Worm (Caenorhabditis elegans) whole organism, young adult: Measurements from ENCODE around the gene F08A7.1.

Source experiments
- F37B4.10 ChIP-seq: fragments of 200-800 bp; sonication (Bioruptor generic); IDR thresholded peaks from 2 replicates; pipeline ENCODE4 v1.3.6; 2022; ENCODE audit warnings: missing genetic modification characterization, missing compliant biosample characterization
- F57A8.1 ChIP-seq: fragments of 200-800 bp; sonication (Bioruptor generic); optimal IDR thresholded peaks from 2 replicates; lab custom pipeline; 2018; ENCODE audit warnings: mild to moderate bottlenecking, missing genetic modification characterization, moderate library complexity, missing compliant biosample characterization
- ama-1 ChIP-seq, 3 experiments: fragments of 150-350 bp in 1 of 3; sonication (generic microtip) in 2 of 3; optimal IDR thresholded peaks; 2 replicates each; lab custom pipeline; 2014 to 2018; ENCODE audit warnings: missing biosample characterization in 2 of 3, missing genetic modification characterization in 2 of 3, missing genetic modification reagents in 2 of 3
- aptf-3 ChIP-seq: fragments of 200-800 bp; sonication (Bioruptor generic); IDR thresholded peaks from 2 replicates; pipeline ENCODE4 v1.3.6; 2022; ENCODE audit warnings: missing genetic modification characterization, missing compliant biosample characterization
- cebp-2 ChIP-seq: fragments of 200-800 bp; sonication (Bioruptor generic); IDR thresholded peaks from 2 replicates; pipeline ENCODE4 v1.3.6; 2022; ENCODE audit warnings: missing genetic modification characterization, missing compliant biosample characterization
- dpl-1 ChIP-seq: fragments of 150-350 bp; optimal IDR thresholded peaks from 2 replicates; lab custom pipeline; 2014; ENCODE audit warnings: missing biosample characterization, missing genetic modification reagents, missing genetic modification characterization
- ekl-4 ChIP-seq: fragments of 200-800 bp; sonication (Bioruptor generic); IDR thresholded peaks from 2 replicates; pipeline ENCODE4 v1.3.6; 2022; ENCODE audit warnings: missing genetic modification reagents, missing genetic modification characterization, missing compliant biosample characterization
- lsy-27 ChIP-seq: sonication (generic microtip); optimal IDR thresholded peaks from 2 replicates; lab custom pipeline; 2017; ENCODE audit warnings: missing genetic modification characterization, mild to moderate bottlenecking, missing compliant biosample characterization, antibody characterized with exemption, missing genotype, borderline replicate concordance; ENCODE audit not compliant: insufficient read depth
- nhr-179 ChIP-seq: sonication (generic microtip); optimal IDR thresholded peaks from 2 replicates; lab custom pipeline; 2016; ENCODE audit warnings: mild to moderate bottlenecking, missing genetic modification characterization, missing compliant biosample characterization
- pha-4 ChIP-seq: fragments of 150-350 bp; sonication (generic microtip); optimal IDR thresholded peaks from 2 replicates; lab custom pipeline; 2014; ENCODE audit warnings: missing biosample characterization, missing genetic modification reagents, missing genetic modification characterization

DNA sequence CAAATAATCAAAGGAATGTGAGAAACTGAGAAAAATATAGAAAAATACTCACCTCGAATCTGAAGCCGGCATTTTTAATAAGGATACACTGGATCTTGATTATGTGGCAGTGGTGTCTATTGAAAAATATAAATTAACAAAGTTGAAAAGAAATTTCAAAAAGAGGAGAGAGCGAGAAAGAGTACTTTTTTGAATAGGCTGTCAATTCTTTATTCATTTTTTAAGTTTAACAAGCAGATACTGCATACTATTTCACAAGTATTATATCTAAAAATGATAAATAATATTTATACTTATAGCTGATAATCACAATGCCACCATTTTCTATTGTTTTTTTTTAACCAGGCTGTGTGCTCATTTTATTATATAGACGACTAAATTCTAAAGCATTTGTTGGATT lies 22.7 kb upstream of the F08A7.1 start, which contains the start of gene npr-26:
- TF ChIP-seq pha-4 (tag; lab: Kevin White, UChicago) (no peak), ekl-4 (GFP tag; lab: Robert Waterston, UW) (no peak), dpl-1 (GFP tag; lab: Kevin White, UChicago) (no peak), ama-1 (optimal IDR thresholded peaks at IDR 0.05; lab: Kevin White, UChicago) (no peak), ama-1 (GFP tag; optimal IDR thresholded peaks at IDR 0.05; lab: Kevin White, UChicago) (no peak), aptf-3 (GFP tag; lab: Robert Waterston, UW) (no peak), lsy-27 (tag; lab: Kevin White, UChicago) (no peak), F37B4.10 (no peak), cebp-2 (GFP tag; lab: Robert Waterston, UW) (no peak), nhr-179 (no peak), F57A8.1 (GFP tag; lab: Kevin White, UChicago) (no peak)
